Worm (Caenorhabditis elegans) whole organism, L4 larva: ENCODE results near the gene Y27F2A.11.

ENCODE experiments used
- fkh-10 ChIP-seq: fragments of 150-350 bp; optimal IDR thresholded peaks from 2 replicates; lab custom pipeline; 2014; ENCODE audit warnings: missing biosample characterization, missing genetic modification reagents, missing genetic modification characterization
- hmg-1.1 ChIP-seq: fragments of 200-800 bp; sonication (Bioruptor generic); IDR thresholded peaks from 2 replicates; pipeline ENCODE4 v1.3.6; 2022; ENCODE audit warnings: missing genetic modification reagents, missing genetic modification characterization, missing compliant biosample characterization
- lin-13 ChIP-seq: fragments of 150-350 bp; optimal IDR thresholded peaks from 2 replicates; lab custom pipeline; 2014; ENCODE audit warnings: missing biosample characterization, missing genetic modification reagents, missing genetic modification characterization
- tag-97 ChIP-seq: fragments of 200-800 bp; sonication (Bioruptor generic); IDR thresholded peaks from 2 replicates; pipeline ENCODE4 v1.3.6; 2022; ENCODE audit warnings: missing genetic modification characterization, missing compliant biosample characterization
- vab-7 ChIP-seq: fragments of 200-800 bp; sonication (Bioruptor generic); IDR thresholded peaks from 2 replicates; pipeline ENCODE4 v1.3.6; 2022; ENCODE audit warnings: missing genetic modification reagents, missing genetic modification characterization, missing compliant biosample characterization

ce11 chrII:3156749-3157148 lies 32.4 kb upstream of the Y27F2A.11 start, which contains the start of gene sri-33:
- no peak for TF ChIP-seq tag-97
- no peak for TF ChIP-seq lin-13 (GFP tag; lab: Kevin White, UChicago)
- TF ChIP-seq hmg-1.1 (GFP tag; lab: Robert Waterston, UW) = no peak
- no peak for TF ChIP-seq vab-7
- no peak for TF ChIP-seq fkh-10
